Fruit fly (Drosophila melanogaster) Kc167 (cell line): Measurements from ENCODE around the gene Scox.

Experiments used
- Myc ChIP-seq: fragments of >200 bp; optimal IDR thresholded peaks from 2 replicates; lab custom pipeline; 2017; ENCODE audit warnings: missing external identifiers
- Sin3A ChIP-seq: fragments of >200 bp; optimal IDR thresholded peaks from 2 replicates; lab custom pipeline; 2018; ENCODE audit warnings: missing external identifiers
- h ChIP-seq: fragments of >200 bp; optimal IDR thresholded peaks from 3 replicates; lab custom pipeline; 2018; ENCODE audit warnings: missing external identifiers
- insv ChIP-seq: fragments of >200 bp; optimal IDR thresholded peaks from 3 replicates; lab custom pipeline; 2018; ENCODE audit warnings: missing external identifiers
- psq ChIP-seq: fragments of >200 bp; optimal IDR thresholded peaks from 2 replicates; lab custom pipeline; 2017; ENCODE audit warnings: missing external identifiers
- ttk ChIP-seq: sonication (Bioruptor generic); optimal IDR thresholded peaks from 2 replicates; lab custom pipeline; 2017; ENCODE audit warnings: missing external identifiers

Gene Scox

DNA sequence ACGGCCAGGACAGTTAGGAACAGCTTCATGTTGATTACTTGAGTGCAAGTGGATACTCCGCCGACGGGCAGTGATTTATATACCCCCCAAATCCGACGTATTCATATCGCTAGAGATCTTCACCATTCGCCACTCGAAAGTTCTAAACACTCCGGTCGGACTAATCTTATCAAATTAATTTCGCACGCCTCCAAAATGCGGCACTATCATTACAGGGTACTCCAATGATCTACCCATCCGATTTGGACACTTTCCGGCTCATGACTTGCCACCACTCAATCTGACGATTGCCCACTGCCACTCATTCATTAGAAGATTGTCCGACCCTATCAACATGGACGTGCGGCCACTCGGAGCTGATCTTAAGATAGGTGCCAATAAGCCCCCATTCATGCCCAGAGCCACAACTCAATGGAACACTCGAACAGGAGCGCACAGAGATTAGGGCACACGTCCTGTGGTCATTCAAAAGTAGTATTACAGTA is 15.6 kb downstream of the Scox start, which contains the start of gene Jon25Bii:
TSS of gene Jon25Bii (minus strand) at position 51 of the 485 bp plus-strand sequence.
- TF ChIP-seq ttk (lab: Kevin White, UChicago) (no peak), psq (lab: Kevin White, UChicago) (no peak), insv (lab: Kevin White, UChicago) (no peak), Sin3A (no peak), h (lab: Kevin White, UChicago) (no peak), Myc (lab: Kevin White, UChicago) (no peak)

DNA sequence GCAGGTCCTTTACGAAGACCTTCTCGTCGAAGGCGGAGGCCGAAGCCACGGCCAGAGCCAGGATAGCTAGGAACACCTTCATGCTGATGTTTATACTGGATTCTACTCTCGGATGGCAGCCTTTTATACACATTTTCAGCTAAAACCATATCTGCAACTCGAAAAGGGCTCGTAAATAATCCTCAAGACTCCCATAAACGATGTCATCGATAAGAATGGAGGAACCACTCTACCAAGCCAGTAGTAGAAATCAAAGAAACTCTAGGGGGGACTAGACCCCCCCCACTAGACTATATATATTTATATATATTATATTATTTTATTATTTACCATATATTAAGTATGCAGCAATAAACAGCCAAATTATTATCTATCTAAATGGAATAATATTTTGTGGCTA is 18.1 kb downstream of the Scox start, which contains the start of gene Jon25Biii:
TSS of gene Jon25Biii (minus strand) at position 101 of the 400 bp plus-strand sequence.
- TF ChIP-seq h (lab: Kevin White, UChicago) (no peak), insv (lab: Kevin White, UChicago) (no peak), Sin3A (no peak), ttk (lab: Kevin White, UChicago) (no peak), Myc (lab: Kevin White, UChicago) (no peak), psq (lab: Kevin White, UChicago) (no peak)

DNA sequence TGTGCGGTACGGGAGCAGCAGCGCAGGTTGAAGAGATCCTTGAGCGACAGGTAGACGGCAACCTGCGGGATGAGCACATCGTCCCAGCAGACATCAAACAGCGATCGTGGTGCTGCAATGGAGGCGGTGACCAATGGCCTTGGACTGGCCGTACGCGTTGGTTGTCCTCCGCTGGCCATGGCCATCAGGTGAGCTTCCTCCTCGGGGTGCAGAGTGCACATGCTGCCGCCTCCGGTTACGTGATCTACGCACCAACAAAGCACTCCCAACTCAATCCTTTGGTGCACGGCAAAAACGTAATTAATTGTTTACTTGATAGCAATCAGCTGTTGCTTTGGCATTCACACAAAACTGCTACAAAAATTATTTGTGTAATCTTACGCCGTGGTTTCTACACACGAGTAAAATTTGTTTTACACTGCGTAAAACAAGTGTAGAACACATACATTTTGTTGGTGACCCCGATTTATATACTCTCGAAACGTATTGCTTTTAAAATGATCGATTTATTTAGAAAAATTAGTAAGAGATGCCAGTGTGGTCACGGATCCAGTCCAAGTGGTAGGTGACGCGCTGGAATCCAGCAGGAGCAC is 19.2 kb downstream of the Scox start, which contains the start of gene jet:
TSS of gene jet (minus strand) at position 332 of the 593 bp plus-strand sequence.
- TF ChIP-seq Sin3A: no peak
- TF ChIP-seq psq (lab: Kevin White, UChicago): no peak
- no peak for TF ChIP-seq Myc (lab: Kevin White, UChicago)
- TF ChIP-seq h (lab: Kevin White, UChicago): no peak
- no peak for TF ChIP-seq insv (lab: Kevin White, UChicago)
- TF ChIP-seq ttk (lab: Kevin White, UChicago): no peak

DNA sequence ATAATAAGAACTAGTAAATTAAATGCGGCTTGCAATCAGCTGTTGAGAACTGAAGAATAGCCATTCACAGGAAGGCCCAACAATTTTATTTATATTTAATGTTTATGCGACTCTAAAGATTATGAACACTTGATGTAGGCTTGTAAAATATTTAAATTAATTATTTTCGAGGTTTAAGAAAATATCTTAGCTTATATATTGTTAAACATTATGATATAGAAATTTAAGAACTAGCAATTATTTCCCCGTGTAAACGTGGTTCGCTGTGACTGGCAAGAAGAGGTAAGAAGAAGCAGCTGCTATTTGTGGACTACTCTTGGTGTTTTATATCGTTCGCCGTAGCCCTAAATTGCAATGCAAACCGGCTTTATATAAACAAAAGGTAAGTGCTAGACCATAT is 23.4 kb downstream of the Scox start, which contains the start of the genes mRpL24 and betaggt-I:
TSS of gene mRpL24 (minus strand) at position 62 of the 400 bp plus-strand sequence.
TSS of gene betaggt-I (plus strand) at position 280 of the 400 bp plus-strand sequence.
- TF ChIP-seq Myc (lab: Kevin White, UChicago) (no peak), insv (lab: Kevin White, UChicago) (no peak), ttk (lab: Kevin White, UChicago) (no peak), Sin3A (no peak), h (lab: Kevin White, UChicago) (no peak), psq (lab: Kevin White, UChicago) (no peak)

DNA sequence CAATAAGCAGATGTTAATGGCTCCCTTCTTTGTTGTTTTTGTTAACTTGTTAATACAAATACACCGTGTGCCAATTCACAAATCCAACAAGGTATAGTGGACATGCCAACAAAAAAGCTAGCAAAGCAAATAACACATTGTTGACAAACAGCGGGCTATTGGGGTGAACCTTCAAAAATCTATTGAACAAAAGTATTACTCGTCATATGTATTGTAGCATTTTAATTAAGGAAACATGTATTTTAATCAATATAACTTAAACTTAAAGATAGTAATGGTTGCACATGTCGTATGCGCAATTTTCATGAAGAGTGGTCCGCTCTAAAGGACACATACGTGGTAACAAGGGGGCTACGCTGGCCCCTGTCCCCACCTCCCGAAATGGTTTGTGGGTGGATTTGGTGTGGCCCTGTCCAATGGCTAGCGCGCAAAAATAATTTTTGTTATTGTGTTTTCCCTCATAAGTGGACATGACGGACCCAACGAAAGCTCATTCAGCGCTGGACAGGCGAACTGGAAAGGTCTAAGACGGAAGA is 26.4 kb downstream of the Scox start, which contains the start of gene synr:
TSS of gene synr (plus strand) at position 486 of the 536 bp plus-strand sequence.
- TF ChIP-seq Sin3A (no peak), psq (lab: Kevin White, UChicago) (no peak), ttk (lab: Kevin White, UChicago) (no peak), Myc (lab: Kevin White, UChicago) (no peak), insv (lab: Kevin White, UChicago) (no peak), h (lab: Kevin White, UChicago) (no peak)

DNA sequence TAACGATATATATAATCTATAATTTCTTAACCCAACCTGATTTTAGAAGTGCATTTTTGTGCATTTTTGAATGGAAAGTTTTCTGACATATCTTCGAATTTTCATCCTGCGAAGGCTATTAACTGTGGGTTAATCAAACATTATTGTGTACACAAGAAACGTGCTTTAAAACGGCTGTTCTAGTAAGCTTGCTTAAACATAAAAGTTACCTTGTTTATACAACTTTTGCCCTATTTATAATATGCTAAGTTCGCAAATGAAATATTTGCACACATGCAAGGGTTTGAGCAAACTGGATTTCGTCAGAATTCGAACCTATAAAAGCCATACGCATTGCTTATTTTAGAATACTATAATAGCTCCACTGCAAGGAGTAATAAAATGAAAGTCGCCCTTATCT is 31.7 kb downstream of the Scox start, which contains the start of gene Sgs1:
TSS of gene Sgs1 (plus strand) at position 350 of the 400 bp plus-strand sequence.
- TF ChIP-seq insv (lab: Kevin White, UChicago) (no peak), Sin3A (no peak), Myc (lab: Kevin White, UChicago) (no peak), psq (lab: Kevin White, UChicago) (no peak), ttk (lab: Kevin White, UChicago) (no peak), h (lab: Kevin White, UChicago) (no peak)

DNA sequence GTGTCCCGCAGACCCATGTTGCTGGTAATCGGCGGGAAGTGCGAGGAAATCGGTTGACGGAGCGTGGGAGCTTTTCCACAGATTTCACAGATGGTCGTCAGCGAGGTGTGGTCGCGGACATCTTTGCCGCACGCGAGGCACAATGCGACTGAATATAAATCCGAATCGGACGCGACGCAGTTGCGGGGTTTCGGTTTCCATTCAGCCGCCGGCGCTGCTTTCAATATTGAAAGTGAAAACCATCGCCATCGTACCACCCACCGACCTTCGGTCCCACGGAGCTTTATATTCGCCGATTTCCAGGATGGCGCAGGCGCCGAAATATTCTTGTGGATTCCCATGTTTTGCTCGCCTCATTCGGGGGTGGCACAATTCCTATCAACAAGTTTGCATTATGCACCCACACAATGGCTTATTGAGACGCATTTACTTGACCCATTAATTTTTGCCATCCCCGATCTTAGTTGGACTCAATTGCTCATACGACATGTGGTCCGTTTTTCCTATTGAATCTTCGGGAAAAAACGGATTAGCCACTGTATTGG is 32.3 kb downstream of the Scox start, which contains the start of gene hoe2:
TSS of gene hoe2 (minus strand) at position 126 of the 545 bp plus-strand sequence.
- TF ChIP-seq Myc (lab: Kevin White, UChicago) (no peak), Sin3A (no peak), psq (lab: Kevin White, UChicago) (no peak), h (lab: Kevin White, UChicago) (no peak)

DNA sequence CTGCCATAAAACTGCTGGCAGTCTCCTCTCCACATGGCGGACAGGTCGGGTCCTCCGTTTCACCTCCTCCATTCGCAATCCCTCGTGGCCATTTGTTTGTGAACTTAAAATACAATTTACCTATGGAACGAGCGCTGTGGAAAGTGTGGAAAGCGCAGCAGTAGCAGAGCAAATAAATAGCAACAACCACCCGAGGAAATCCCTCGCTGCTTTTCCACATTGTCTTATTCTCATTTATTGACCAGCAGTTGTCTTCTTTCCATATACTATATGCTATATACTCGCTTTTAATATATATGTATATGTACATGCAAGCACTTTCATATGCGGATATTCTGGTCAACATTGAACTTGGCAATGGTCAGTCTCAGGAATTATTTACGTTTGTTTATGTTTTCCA is 36.5 kb downstream of the Scox start, which contains the start of gene hoe1:
TSS of gene hoe1 (minus strand) at position 101 of the 400 bp plus-strand sequence.
- TF ChIP-seq psq (lab: Kevin White, UChicago): no peak
- TF ChIP-seq ttk (lab: Kevin White, UChicago): no peak
- TF ChIP-seq Myc (lab: Kevin White, UChicago): no peak
- no peak for TF ChIP-seq insv (lab: Kevin White, UChicago)
- TF ChIP-seq Sin3A: no peak
- TF ChIP-seq h (lab: Kevin White, UChicago): no peak

DNA sequence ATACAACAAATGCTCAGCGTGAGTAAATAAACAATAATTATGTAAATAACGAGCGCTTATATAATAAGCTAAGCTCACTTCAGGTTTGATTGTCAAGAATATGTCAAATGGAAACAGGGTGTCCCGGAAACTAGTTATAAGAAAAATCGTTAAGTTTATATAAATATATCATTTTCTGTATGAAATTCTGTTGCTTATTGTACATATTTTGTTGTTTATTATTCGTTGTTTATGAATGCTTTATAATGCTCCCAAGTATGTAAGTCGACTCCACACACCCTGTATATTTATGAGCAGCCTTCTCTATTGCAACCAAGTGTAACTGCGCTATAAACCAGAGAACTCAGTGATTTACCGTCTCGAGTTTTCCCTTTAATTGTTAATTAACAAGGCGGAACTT is 38.2 kb downstream of the Scox start:
- TF ChIP-seq ttk (lab: Kevin White, UChicago): no peak
- TF ChIP-seq Myc (lab: Kevin White, UChicago): no peak
- TF ChIP-seq psq (lab: Kevin White, UChicago): no peak
- TF ChIP-seq Sin3A: no peak
- no peak for TF ChIP-seq insv (lab: Kevin White, UChicago)
- no peak for TF ChIP-seq h (lab: Kevin White, UChicago)

DNA sequence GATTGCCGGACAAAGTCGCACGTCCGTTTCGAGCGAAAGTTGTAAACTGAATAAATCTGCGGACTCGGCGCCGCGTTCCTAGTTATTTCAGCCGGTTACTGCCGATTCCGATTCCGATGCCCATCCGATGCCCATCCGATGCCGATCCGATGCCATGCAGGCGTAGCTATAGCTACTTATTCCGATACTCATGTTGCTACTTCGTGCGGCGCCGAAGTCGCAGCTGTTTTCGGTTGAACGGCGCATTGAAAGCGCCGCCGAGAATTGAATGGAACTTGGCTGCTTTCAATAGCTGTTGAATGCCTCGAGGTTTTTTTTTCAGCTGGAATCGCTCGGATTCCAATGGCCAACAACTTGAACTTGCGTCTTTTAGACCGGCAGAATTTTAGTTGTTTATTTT is 40.4 kb downstream of the Scox start:
- TF ChIP-seq ttk (lab: Kevin White, UChicago): no peak
- no peak for TF ChIP-seq psq (lab: Kevin White, UChicago)
- TF ChIP-seq insv (lab: Kevin White, UChicago): no peak
- TF ChIP-seq h (lab: Kevin White, UChicago): no peak
- no peak for TF ChIP-seq Myc (lab: Kevin White, UChicago)
- TF ChIP-seq Sin3A: no peak
